Worm (Caenorhabditis elegans) whole organism, young adult: Measurements from ENCODE around the gene mppb-1.

Source experiments
- D2030.7 ChIP-seq: fragments of 200-800 bp; sonication (Bioruptor generic); IDR thresholded peaks from 2 replicates; pipeline ENCODE4 v1.3.6; 2022; ENCODE audit warnings: missing genetic modification reagents, missing genetic modification characterization, missing compliant biosample characterization
- K12H6.12 ChIP-seq: fragments of 200-800 bp; sonication (Bioruptor generic); optimal IDR thresholded peaks from 2 replicates; lab custom pipeline; 2018; ENCODE audit warnings: mild to moderate bottlenecking, missing genetic modification characterization, missing compliant biosample characterization
- athp-1 ChIP-seq: sonication (generic microtip); optimal IDR thresholded peaks from 2 replicates; lab custom pipeline; 2017; ENCODE audit warnings: mild to moderate bottlenecking, missing genetic modification characterization, missing compliant biosample characterization
- attf-3 ChIP-seq: fragments of 200-800 bp; sonication (Bioruptor generic); conservative IDR thresholded peaks from 2 replicates; pipeline ENCODE4 v1.3.6; 2022; ENCODE audit warnings: missing genetic modification reagents, missing genetic modification characterization, missing compliant biosample characterization
- ceh-79 ChIP-seq: sonication (generic microtip); optimal IDR thresholded peaks from 2 replicates; lab custom pipeline; 2017; ENCODE audit warnings: mild to moderate bottlenecking, missing genetic modification characterization, missing compliant biosample characterization
- madf-10 ChIP-seq: sonication (generic microtip); optimal IDR thresholded peaks from 2 replicates; lab custom pipeline; 2016; ENCODE audit warnings: mild to moderate bottlenecking, missing genetic modification characterization, missing compliant biosample characterization
- mel-28 ChIP-seq: sonication (generic microtip); optimal IDR thresholded peaks from 2 replicates; lab custom pipeline; 2016; ENCODE audit warnings: borderline replicate concordance, mild to moderate bottlenecking, missing genetic modification characterization, missing compliant biosample characterization
- nfyb-1 ChIP-seq: fragments of 200-800 bp; sonication (Bioruptor generic); IDR thresholded peaks from 2 replicates; pipeline ENCODE4 v1.3.6; 2022; ENCODE audit warnings: missing genetic modification reagents, missing genetic modification characterization, missing compliant biosample characterization
- rpc-1 ChIP-seq, 2 experiments: fragments of 150-350 bp in 1 of 2; sonication (generic microtip) in 1 of 2; optimal IDR thresholded peaks; 2 replicates each; lab custom pipeline; 2014 to 2018; ENCODE audit warnings: missing biosample characterization in 1 of 2, missing genetic modification characterization in 1 of 2, missing genetic modification reagents in 1 of 2, missing genotype in 1 of 2
- snpc-4 ChIP-seq, 5 experiments: fragments of 150-350 bp in 1 of 5; sonication (generic microtip) in 4 of 5; optimal IDR thresholded peaks; 2 replicates each; lab custom pipeline; 2014 to 2018; ENCODE audit warnings: missing genetic modification characterization in 5 of 5, missing biosample characterization in 3 of 5, antibody characterized with exemption in 2 of 5, mild to moderate bottlenecking in 2 of 5, missing compliant biosample characterization in 2 of 5, missing genotype in 2 of 5, moderate library complexity in 2 of 5, missing genetic modification reagents in 1 of 5
- unc-62 ChIP-seq: fragments of 150-350 bp; optimal IDR thresholded peaks from 2 replicates; lab custom pipeline; 2014; ENCODE audit warnings: missing biosample characterization, missing genetic modification reagents, missing genetic modification characterization
- zim-3 ChIP-seq: sonication (generic microtip); optimal IDR thresholded peaks from 2 replicates; lab custom pipeline; 2017; ENCODE audit warnings: mild to moderate bottlenecking, missing genetic modification characterization, moderate library complexity, missing compliant biosample characterization

- TF ChIP-seq nfyb-1 (GFP tag; lab: Robert Waterston, UW) (no peak), madf-10 (no peak), athp-1 (no peak), K12H6.12 (tag; lab: Kevin White, UChicago) (no peak), D2030.7 (no peak), attf-3 (no peak), zim-3 (tag; lab: Kevin White, UChicago) (no peak), snpc-4 (GFP tag; optimal IDR thresholded peaks at IDR 0.05; lab: Kevin White, UChicago) (no peak), snpc-4 (tag; optimal IDR thresholded peaks at IDR 0.05; lab: Kevin White, UChicago) (no peak), mel-28 (tag; lab: Kevin White, UChicago) (no peak), rpc-1 (optimal IDR thresholded peaks at IDR 0.05; lab: Kevin White, UChicago) (no peak), rpc-1 (tag; optimal IDR thresholded peaks at IDR 0.05; lab: Kevin White, UChicago) (no peak), unc-62 (no peak), ceh-79 (no peak)
These were observed 40.1 kb upstream of the mppb-1 start, which contains the start of gene C53D6.10 for ce11 chrIV:9034340-9034739.
